Fruit fly (Drosophila melanogaster) whole organism, prepupa: ENCODE data around the gene mex1.
A peak's percentile ranks its signal among the peaks of the same experiment; 100 is the strongest.

Experiments
- Blimp-1 ChIP-seq: fragments of 200-800 bp; sonication (Bioruptor generic); optimal IDR thresholded peaks from 3 replicates; lab custom pipeline; 2017; ENCODE audit warnings: missing biosample characterization, missing genetic modification characterization, mild to moderate bottlenecking, moderate library complexity, missing genetic modification reagents
- CG10631 ChIP-seq: fragments of 200-800 bp; sonication (Bioruptor generic); optimal IDR thresholded peaks from 2 replicates; lab custom pipeline; 2016; ENCODE audit warnings: missing biosample characterization, missing genetic modification characterization
- CG11294 ChIP-seq: fragments of 200-800 bp; sonication (Bioruptor generic); IDR thresholded peaks from 2 replicates; pipeline ENCODE4 v1.3.6; 2022; ENCODE audit warnings: missing biosample characterization, missing genetic modification characterization
- CG11762 ChIP-seq: fragments of 200-800 bp; sonication (Bioruptor generic); optimal IDR thresholded peaks from 3 replicates; lab custom pipeline; 2016; ENCODE audit warnings: missing biosample characterization, missing genetic modification characterization; ENCODE audit not compliant: insufficient read depth
- CG15336 ChIP-seq: fragments of 200-800 bp; sonication (Bioruptor generic); IDR thresholded peaks from 2 replicates; pipeline ENCODE4 v1.3.6; 2022; ENCODE audit warnings: missing biosample characterization, missing genetic modification characterization
- CG16779 ChIP-seq: fragments of 200-800 bp; sonication (Bioruptor generic); optimal IDR thresholded peaks from 3 replicates; lab custom pipeline; 2017; ENCODE audit warnings: missing biosample characterization, mild to moderate bottlenecking, missing genetic modification characterization
- CG31627 ChIP-seq: fragments of 200-800 bp; sonication (Bioruptor generic); optimal IDR thresholded peaks from 3 replicates; lab custom pipeline; 2016; ENCODE audit warnings: missing biosample characterization, missing genetic modification characterization
- CG32006 ChIP-seq: fragments of 200-800 bp; sonication (Bioruptor generic); optimal IDR thresholded peaks from 3 replicates; lab custom pipeline; 2017; ENCODE audit warnings: missing biosample characterization, mild to moderate bottlenecking, missing genetic modification characterization
- CG34406 ChIP-seq: fragments of 200-800 bp; sonication (Bioruptor generic); optimal IDR thresholded peaks from 3 replicates; lab custom pipeline; 2016; ENCODE audit warnings: missing biosample characterization, missing genetic modification characterization
- CG3919 ChIP-seq: fragments of 200-800 bp; sonication (Bioruptor generic); optimal IDR thresholded peaks from 3 replicates; lab custom pipeline; 2016; ENCODE audit warnings: missing biosample characterization, missing genetic modification characterization
- CG4318 ChIP-seq: fragments of 200-800 bp; sonication (Bioruptor generic); optimal IDR thresholded peaks from 3 replicates; lab custom pipeline; 2017; ENCODE audit warnings: missing biosample characterization, mild to moderate bottlenecking, missing genetic modification characterization
- CG6163 ChIP-seq: fragments of 200-800 bp; sonication (Bioruptor generic); IDR thresholded peaks from 3 replicates; pipeline ENCODE4 v1.3.6; 2022; ENCODE audit warnings: missing biosample characterization, missing genetic modification characterization
- CG6792 ChIP-seq: fragments of 200-800 bp; sonication (Bioruptor generic); optimal IDR thresholded peaks from 3 replicates; lab custom pipeline; 2016; ENCODE audit warnings: missing biosample characterization, missing genetic modification characterization
- CG6808 ChIP-seq: fragments of 200-800 bp; sonication (Bioruptor generic); optimal IDR thresholded peaks from 3 replicates; lab custom pipeline; 2017; ENCODE audit warnings: missing biosample characterization, missing genetic modification characterization, mild to moderate bottlenecking, moderate library complexity, missing genetic modification reagents
- CG6854 ChIP-seq: fragments of 200-800 bp; sonication (Bioruptor generic); optimal IDR thresholded peaks from 2 replicates; lab custom pipeline; 2017; ENCODE audit warnings: missing biosample characterization, mild to moderate bottlenecking, missing genetic modification characterization
- CG7368 ChIP-seq: fragments of 200-800 bp; sonication (Bioruptor generic); optimal IDR thresholded peaks from 3 replicates; lab custom pipeline; 2016; ENCODE audit warnings: missing biosample characterization, missing genetic modification characterization
- CG8119 ChIP-seq: fragments of 200-800 bp; sonication (Bioruptor generic); IDR thresholded peaks from 3 replicates; pipeline ENCODE4 v1.3.6; 2022; ENCODE audit warnings: missing biosample characterization, missing genetic modification characterization
- CG8632 ChIP-seq: fragments of 200-800 bp; sonication (Bioruptor generic); optimal IDR thresholded peaks from 3 replicates; lab custom pipeline; 2016; ENCODE audit warnings: missing biosample characterization, missing genetic modification characterization
- CG9139 ChIP-seq: fragments of 200-800 bp; sonication (Bioruptor generic); optimal IDR thresholded peaks from 3 replicates; lab custom pipeline; 2017; ENCODE audit warnings: missing biosample characterization, mild to moderate bottlenecking, missing genetic modification characterization
- Eip75B ChIP-seq: fragments of 200-800 bp; sonication (Bioruptor generic); optimal IDR thresholded peaks from 3 replicates; lab custom pipeline; 2016; ENCODE audit warnings: missing biosample characterization, missing genetic modification characterization
- Eip78C ChIP-seq: fragments of 200-800 bp; sonication (Bioruptor generic); peaks from one replicate; lab custom pipeline; 2016; ENCODE audit warnings: missing biosample characterization, missing genetic modification characterization
- Eip93F ChIP-seq: fragments of 200-800 bp; sonication (Bioruptor generic); optimal IDR thresholded peaks from 2 replicates; lab custom pipeline; 2016; ENCODE audit warnings: missing biosample characterization, mild to moderate bottlenecking, missing genetic modification characterization
- Ets21C ChIP-seq: fragments of 200-800 bp; sonication (Bioruptor generic); optimal IDR thresholded peaks from 3 replicates; lab custom pipeline; 2016; ENCODE audit warnings: missing biosample characterization, missing genetic modification characterization
- Gug ChIP-seq: fragments of 200-800 bp; sonication (Bioruptor generic); IDR thresholded peaks from 2 replicates; pipeline ENCODE4 v1.3.6; 2022; ENCODE audit warnings: missing biosample characterization, missing genetic modification characterization
- Lpt ChIP-seq: fragments of 200-800 bp; sonication (Bioruptor generic); optimal IDR thresholded peaks from 3 replicates; lab custom pipeline; 2016; ENCODE audit warnings: missing biosample characterization, missing genetic modification characterization
- Met ChIP-seq: fragments of 200-800 bp; sonication (Bioruptor generic); optimal IDR thresholded peaks from 3 replicates; lab custom pipeline; 2016; ENCODE audit warnings: missing biosample characterization, missing genetic modification characterization
- Smox ChIP-seq: fragments of 200-800 bp; sonication (Bioruptor generic); optimal IDR thresholded peaks from 3 replicates; lab custom pipeline; 2016; ENCODE audit warnings: missing biosample characterization, missing genetic modification characterization
- Sox102F ChIP-seq: fragments of 200-800 bp; sonication (Bioruptor generic); optimal IDR thresholded peaks from 2 replicates; lab custom pipeline; 2016; ENCODE audit warnings: missing biosample characterization, mild to moderate bottlenecking, missing genetic modification characterization
- Sox15 ChIP-seq: fragments of 200-800 bp; sonication (Bioruptor generic); optimal IDR thresholded peaks from 3 replicates; lab custom pipeline; 2016; ENCODE audit warnings: missing biosample characterization, missing genetic modification characterization
- achi ChIP-seq: fragments of 200-800 bp; sonication (Bioruptor generic); optimal IDR thresholded peaks from 3 replicates; lab custom pipeline; 2016; ENCODE audit warnings: missing biosample characterization, missing genetic modification characterization
- acj6 ChIP-seq: fragments of 200-800 bp; sonication (Bioruptor generic); optimal IDR thresholded peaks from 3 replicates; lab custom pipeline; 2016; ENCODE audit warnings: missing biosample characterization, missing genetic modification characterization
- dsx ChIP-seq: fragments of 200-800 bp; optimal IDR thresholded peaks from 3 replicates; lab custom pipeline; 2019; ENCODE audit warnings: missing biosample characterization, mild to moderate bottlenecking, missing genetic modification characterization, moderate library complexity; ENCODE audit not compliant: poor library complexity, severe bottlenecking
- eg ChIP-seq: fragments of 200-800 bp; sonication (Bioruptor generic); IDR thresholded peaks from 3 replicates; pipeline ENCODE4 v1.3.6; 2022; ENCODE audit warnings: missing biosample characterization, missing genetic modification characterization
- esn ChIP-seq: fragments of 200-800 bp; sonication (Bioruptor generic); optimal IDR thresholded peaks from 2 replicates; lab custom pipeline; 2016; ENCODE audit warnings: missing biosample characterization, mild to moderate bottlenecking, missing genetic modification characterization, moderate library complexity
- fd59A ChIP-seq: fragments of 200-800 bp; sonication (Bioruptor generic); optimal IDR thresholded peaks from 2 replicates; lab custom pipeline; 2017; ENCODE audit warnings: missing biosample characterization, mild to moderate bottlenecking, missing genetic modification characterization, missing genetic modification reagents
- fd85E ChIP-seq: fragments of 200-800 bp; sonication (Bioruptor generic); optimal IDR thresholded peaks from 3 replicates; lab custom pipeline; 2016; ENCODE audit warnings: missing biosample characterization, missing genetic modification characterization
- fkh ChIP-seq: fragments of 200-800 bp; sonication (Bioruptor generic); optimal IDR thresholded peaks from 3 replicates; lab custom pipeline; 2017; ENCODE audit warnings: missing biosample characterization, mild to moderate bottlenecking, missing genetic modification characterization, moderate library complexity
- net ChIP-seq: fragments of 200-800 bp; sonication (Bioruptor generic); optimal IDR thresholded peaks from 3 replicates; lab custom pipeline; 2016; ENCODE audit warnings: missing biosample characterization, missing genetic modification characterization
- pdm3 ChIP-seq: fragments of 200-800 bp; sonication (Bioruptor generic); optimal IDR thresholded peaks from 3 replicates; lab custom pipeline; 2016; ENCODE audit warnings: missing biosample characterization, missing genetic modification characterization
- spab ChIP-seq: fragments of 200-800 bp; sonication (Bioruptor generic); optimal IDR thresholded peaks from 2 replicates; lab custom pipeline; 2017; ENCODE audit warnings: missing biosample characterization, mild to moderate bottlenecking, missing genetic modification characterization, missing genetic modification reagents
- ss ChIP-seq, 2 experiments: fragments of 200-800 bp; sonication (Bioruptor generic); optimal IDR thresholded peaks; 2 replicates in 1 of 2; 3 replicates in 1 of 2; lab custom pipeline; 2017 to 2018; ENCODE audit warnings: mild to moderate bottlenecking in 2 of 2, missing biosample characterization in 2 of 2, missing genetic modification characterization in 2 of 2, moderate library complexity in 1 of 2
- svp ChIP-seq: fragments of 200-800 bp; sonication (Bioruptor generic); peaks from one replicate; lab custom pipeline; 2016; ENCODE audit warnings: missing biosample characterization, missing genetic modification characterization
- topi ChIP-seq: fragments of 200-800 bp; sonication (Bioruptor generic); optimal IDR thresholded peaks from 3 replicates; lab custom pipeline; 2016; ENCODE audit warnings: missing biosample characterization, missing genetic modification characterization

Gene mex1

dm6 chr3L:15516956-15517355, 2.4 kb downstream of the mex1 start, which contains the start of gene CG13454:
CG13454 (minus strand) TSS chr3L:15517056.
- TF ChIP-seq Eip93F (GFP tag; lab: Kevin White, UChicago) (no peak), esn (GFP tag; lab: Kevin White, UChicago) (no peak), Eip75B (GFP tag; lab: Kevin White, UChicago) (no peak), CG15336 (GFP tag; lab: Robert Waterston, UW) (no peak), Blimp-1 (GFP tag; lab: Kevin White, UChicago) (no peak), ss (GFP tag; optimal IDR thresholded peaks at IDR 0.05; lab: Kevin White, UChicago) (no peak), eg (GFP tag; lab: Robert Waterston, UW) (no peak), dsx (no peak), achi (GFP tag; lab: Kevin White, UChicago) (no peak), Sox15 (GFP tag; lab: Kevin White, UChicago) (no peak), fkh (GFP tag; lab: Kevin White, UChicago) (no peak), Ets21C (GFP tag; lab: Kevin White, UChicago) (no peak), CG16779 (tag; lab: Kevin White, UChicago) (no peak), net (no peak)

DNA sequence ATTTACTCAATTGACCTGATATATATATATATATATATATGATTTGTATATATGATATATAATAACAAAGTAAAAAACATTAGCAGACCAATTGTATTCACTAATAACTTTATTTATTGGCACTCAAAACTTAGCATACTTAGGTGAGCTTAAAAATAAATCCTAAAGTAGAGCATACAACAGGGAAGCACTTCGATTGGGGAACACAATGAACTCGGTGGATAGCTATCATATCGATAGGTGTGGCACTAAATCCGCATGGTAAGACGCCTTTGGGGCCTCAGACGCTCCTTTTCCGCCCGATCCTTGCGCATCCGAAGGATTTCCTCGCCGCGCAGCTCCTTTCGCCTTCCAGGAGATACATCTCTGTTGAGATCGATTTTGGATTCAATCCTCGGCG, 3.0 kb downstream of the mex1 start:
- TF ChIP-seq fd59A (GFP tag; lab: Kevin White, UChicago) = no peak
- no peak for TF ChIP-seq CG4318 (GFP tag; lab: Kevin White, UChicago)
- no peak for TF ChIP-seq acj6
- no peak for TF ChIP-seq achi (GFP tag; lab: Kevin White, UChicago)
- TF ChIP-seq dsx = no peak
- no peak for TF ChIP-seq CG34406 (GFP tag; lab: Kevin White, UChicago)
- TF ChIP-seq spab (GFP tag; lab: Kevin White, UChicago) = no peak
- TF ChIP-seq CG8119 (GFP tag; lab: Robert Waterston, UW) = no peak
- TF ChIP-seq CG6808 (GFP tag; lab: Kevin White, UChicago) = no peak
- TF ChIP-seq CG7368 (GFP tag; lab: Kevin White, UChicago) = no peak
- no peak for TF ChIP-seq CG6163 (GFP tag; lab: Robert Waterston, UW)
- TF ChIP-seq Smox (GFP tag; lab: Kevin White, UChicago) = no peak
- no peak for TF ChIP-seq Sox15 (GFP tag; lab: Kevin White, UChicago)
- TF ChIP-seq Ets21C (GFP tag; lab: Kevin White, UChicago) = no peak
- TF ChIP-seq Eip93F (GFP tag; lab: Kevin White, UChicago) = no peak

DNA sequence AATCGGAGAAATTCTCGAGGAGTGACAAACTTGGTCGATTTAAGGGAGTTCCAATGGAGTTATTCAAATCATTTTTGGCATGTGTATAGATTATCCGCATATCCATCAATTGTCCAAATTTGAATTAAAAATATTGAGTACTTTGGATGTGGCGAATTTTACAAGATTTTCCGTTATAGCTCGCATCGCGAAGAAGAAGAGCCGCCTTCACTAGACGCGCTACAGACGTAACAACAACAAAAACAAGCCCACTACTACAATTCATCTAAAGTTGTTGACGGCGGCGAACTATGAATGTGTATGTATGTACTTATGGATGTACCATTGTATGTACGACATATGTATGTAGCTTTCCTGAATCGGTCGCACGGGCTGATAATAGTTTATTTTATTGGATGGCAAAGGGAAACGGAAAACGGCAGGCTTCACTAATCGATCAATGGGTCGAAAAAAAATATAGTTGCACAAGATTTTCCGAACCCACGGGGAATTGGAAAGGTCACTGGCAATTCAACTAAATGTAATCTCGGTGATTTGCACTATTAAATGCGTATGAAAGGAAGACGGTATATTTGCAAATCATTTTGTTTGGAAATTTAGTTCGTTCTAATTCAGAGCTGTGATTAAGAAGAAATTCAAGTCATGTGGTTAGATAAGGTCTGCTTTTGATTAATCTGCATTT, 4.4 kb downstream of the mex1 start:
- TF ChIP-seq CG15336 (GFP tag; lab: Robert Waterston, UW) (peak; percentile 22; the same call in 1 of the 2 replicates), Lpt (peak; percentile 17), CG6792 (GFP tag; lab: Kevin White, UChicago) (no peak), Eip78C (GFP tag; lab: Kevin White, UChicago) (peak; percentile 11)

DNA sequence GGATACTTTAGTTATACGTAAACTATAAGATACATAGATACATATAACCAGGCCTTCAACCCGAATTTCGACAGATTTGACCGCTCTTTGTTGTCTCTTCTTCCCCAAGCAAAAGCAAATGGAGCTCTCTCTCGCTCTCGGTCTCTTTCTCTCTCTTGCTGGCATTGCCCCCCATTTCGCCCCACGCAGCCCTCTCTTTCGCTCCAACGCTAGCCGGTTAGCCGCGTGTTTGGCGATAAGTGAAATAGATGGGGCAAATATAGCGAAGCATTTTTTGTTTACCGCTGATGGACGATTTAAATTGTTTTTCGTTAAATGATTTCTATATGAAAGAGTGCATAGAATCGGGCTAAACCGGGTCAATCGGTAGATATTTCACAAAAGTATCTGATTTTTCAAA, 5.0 kb downstream of the mex1 start:
- TF ChIP-seq fkh (GFP tag; lab: Kevin White, UChicago) (peak; percentile 57), CG6854 (peak; percentile 44), CG3919 (GFP tag; lab: Kevin White, UChicago) (no peak), CG16779 (tag; lab: Kevin White, UChicago) (no peak), CG9139 (GFP tag; lab: Kevin White, UChicago) (no peak), eg (GFP tag; lab: Robert Waterston, UW) (no peak), CG11294 (no peak), Ets21C (GFP tag; lab: Kevin White, UChicago) (no peak), CG8119 (GFP tag; lab: Robert Waterston, UW) (peak; percentile 29; the same call in 1 of the 3 replicates), ss (GFP tag; optimal IDR thresholded peaks at IDR 0.05; lab: Kevin White, UChicago) (no peak), acj6 (no peak), CG32006 (no peak), dsx (no peak), topi (no peak), fd85E (GFP tag; lab: Kevin White, UChicago) (no peak), pdm3 (GFP tag; lab: Kevin White, UChicago) (no peak), CG8632 (no peak), CG10631 (GFP tag; lab: Kevin White, UChicago) (no peak), Gug (GFP tag; lab: Robert Waterston, UW) (no peak), achi (GFP tag; lab: Kevin White, UChicago) (no peak), net (no peak), svp (no peak), Met (no peak), CG31627 (GFP tag; lab: Kevin White, UChicago) (no peak), Sox102F (GFP tag; lab: Kevin White, UChicago) (no peak), CG6808 (GFP tag; lab: Kevin White, UChicago) (no peak), Eip75B (GFP tag; lab: Kevin White, UChicago) (no peak), CG11762 (GFP tag; lab: Kevin White, UChicago) (no peak)
